Worm (Caenorhabditis elegans) whole organism, L4 larva: ENCODE results near the gene npp-24.

Experiments
- aly-2 ChIP-seq: sonication (generic microtip); optimal IDR thresholded peaks from 2 replicates; lab custom pipeline; 2018; ENCODE audit warnings: missing biosample characterization, missing genetic modification characterization
- ceh-28 ChIP-seq: fragments of 150-350 bp; optimal IDR thresholded peaks from 2 replicates; lab custom pipeline; 2014; ENCODE audit warnings: missing biosample characterization, missing genetic modification reagents, missing genetic modification characterization
- ceh-44 ChIP-seq: fragments of 200-800 bp; sonication (Bioruptor generic); IDR thresholded peaks from 2 replicates; pipeline ENCODE4 v1.3.6; 2022; ENCODE audit warnings: missing genetic modification reagents, missing genetic modification characterization, missing compliant biosample characterization
- lim-7 ChIP-seq: fragments of 200-800 bp; sonication (Bioruptor generic); IDR thresholded peaks from 2 replicates; pipeline ENCODE4 v1.3.6; 2022; ENCODE audit warnings: missing genetic modification characterization, missing compliant biosample characterization
- lin-38 ChIP-seq: fragments of 200-800 bp; sonication (Bioruptor generic); IDR thresholded peaks from 2 replicates; pipeline ENCODE4 v1.3.6; 2022; ENCODE audit warnings: missing genetic modification reagents, missing genetic modification characterization, missing compliant biosample characterization
- nhr-77 ChIP-seq: fragments of 150-350 bp; optimal IDR thresholded peaks from 2 replicates; lab custom pipeline; 2014; ENCODE audit warnings: missing biosample characterization, missing genetic modification characterization
- zag-1 ChIP-seq: fragments of 150-350 bp; optimal IDR thresholded peaks from 2 replicates; lab custom pipeline; 2014; ENCODE audit warnings: missing biosample characterization, missing genetic modification characterization

- TF ChIP-seq ceh-44 (GFP tag; lab: Robert Waterston, UW) (no peak), nhr-77 (no peak), ceh-28 (tag; lab: Kevin White, UChicago) (no peak), lin-38 (no peak), lim-7 (no peak), aly-2 (tag; lab: Kevin White, UChicago) (no peak), zag-1 (tag; lab: Kevin White, UChicago) (no peak)
These were observed 46.1 kb upstream of the npp-24 start for ce11 chrII:5459534-5459933.
